Worm (Caenorhabditis elegans): Measurements from ENCODE around the gene F58E2.4.

ce11 chrIV:3463254-3463653 is at the start of gene F58E2.4:
- TF ChIP-seq mep-1 (tag; optimal IDR thresholded peaks at IDR 0.05) (no peak), nhr-28 (tag; optimal IDR thresholded peaks at IDR 0.05) (no peak), elt-3 (tag; optimal IDR thresholded peaks at IDR 0.05) (no peak), unc-62 (GFP tag; optimal IDR thresholded peaks at IDR 0.05) (no peak), lin-13 (tag; optimal IDR thresholded peaks at IDR 0.05) (no peak), snpc-4 (tag; optimal IDR thresholded peaks at IDR 0.05) (no peak), pha-4 (tag; optimal IDR thresholded peaks at IDR 0.05) (no peak), sptf-1 (tag; optimal IDR thresholded peaks at IDR 0.05) (no peak), nhr-237 (tag; optimal IDR thresholded peaks at IDR 0.05) (no peak)

All from whole organism, mixed stage, embryonic.